Worm (Caenorhabditis elegans) whole organism, young adult: ENCODE measurements around the gene C50H2.13.

Source experiments
- B0336.3 ChIP-seq: fragments of 200-800 bp; sonication (Bioruptor generic); IDR thresholded peaks from 2 replicates; pipeline ENCODE4 v1.3.6; 2022; ENCODE audit warnings: missing genetic modification characterization, missing compliant biosample characterization
- F23B12.7 ChIP-seq: sonication (generic microtip); optimal IDR thresholded peaks from 2 replicates; lab custom pipeline; 2017; ENCODE audit warnings: missing genetic modification characterization, mild to moderate bottlenecking, missing compliant biosample characterization, antibody characterized with exemption, moderate library complexity; ENCODE audit not compliant: insufficient read depth
- F39B2.1 ChIP-seq: fragments of 200-800 bp; sonication (Bioruptor generic); IDR thresholded peaks from 2 replicates; pipeline ENCODE4 v1.3.6; 2022; ENCODE audit warnings: missing genetic modification reagents, missing genetic modification characterization, missing compliant biosample characterization
- F57C9.4 ChIP-seq: sonication (generic microtip); optimal IDR thresholded peaks from 2 replicates; lab custom pipeline; 2017; ENCODE audit warnings: mild to moderate bottlenecking, missing genetic modification characterization, missing compliant biosample characterization
- K11D2.4 ChIP-seq: fragments of 200-800 bp; sonication (Bioruptor generic); IDR thresholded peaks from 2 replicates; pipeline ENCODE4 v1.3.6; 2022; ENCODE audit warnings: missing genetic modification reagents, missing genetic modification characterization, missing compliant biosample characterization
- Y95B8A.8 ChIP-seq: fragments of 200-800 bp; sonication (Bioruptor generic); IDR thresholded peaks from 2 replicates; pipeline ENCODE4 v1.3.6; 2022; ENCODE audit warnings: missing genetic modification reagents, missing genetic modification characterization, missing compliant biosample characterization
- ZK185.1 ChIP-seq: sonication (generic microtip); optimal IDR thresholded peaks from 2 replicates; lab custom pipeline; 2016; ENCODE audit warnings: mild to moderate bottlenecking, missing genetic modification characterization, missing compliant biosample characterization; ENCODE audit not compliant: poor library complexity, severe bottlenecking
- attf-6 ChIP-seq: fragments of 200-800 bp; sonication (Bioruptor generic); IDR thresholded peaks from 2 replicates; pipeline ENCODE4 v1.3.6; 2022; ENCODE audit warnings: missing genetic modification reagents, missing genetic modification characterization, missing compliant biosample characterization
- bed-2 ChIP-seq: fragments of 200-800 bp; sonication (Bioruptor generic); IDR thresholded peaks from 2 replicates; pipeline ENCODE4 v1.3.6; 2022; ENCODE audit warnings: missing genetic modification reagents, missing genetic modification characterization, missing compliant biosample characterization
- cebp-2 ChIP-seq: fragments of 200-800 bp; sonication (Bioruptor generic); IDR thresholded peaks from 2 replicates; pipeline ENCODE4 v1.3.6; 2022; ENCODE audit warnings: missing genetic modification characterization, missing compliant biosample characterization
- dpl-1 ChIP-seq: fragments of 150-350 bp; optimal IDR thresholded peaks from 2 replicates; lab custom pipeline; 2014; ENCODE audit warnings: missing biosample characterization, missing genetic modification reagents, missing genetic modification characterization
- efl-1 ChIP-seq: fragments of 150-350 bp; optimal IDR thresholded peaks from 2 replicates; lab custom pipeline; 2014; ENCODE audit warnings: missing biosample characterization, missing genetic modification reagents, missing genetic modification characterization
- egl-18 ChIP-seq: fragments of 200-800 bp; sonication (Bioruptor generic); IDR thresholded peaks from 2 replicates; pipeline ENCODE4 v1.3.6; 2022; ENCODE audit warnings: missing genetic modification reagents, missing genetic modification characterization, missing compliant biosample characterization
- ekl-4 ChIP-seq: fragments of 200-800 bp; sonication (Bioruptor generic); IDR thresholded peaks from 2 replicates; pipeline ENCODE4 v1.3.6; 2022; ENCODE audit warnings: missing genetic modification reagents, missing genetic modification characterization, missing compliant biosample characterization
- hlh-12 ChIP-seq: sonication (generic microtip); optimal IDR thresholded peaks from 2 replicates; lab custom pipeline; 2016; ENCODE audit warnings: missing genetic modification characterization, missing compliant biosample characterization
- hmg-1.2 ChIP-seq: fragments of 200-800 bp; sonication (Bioruptor generic); IDR thresholded peaks from 2 replicates; pipeline ENCODE4 v1.3.6; 2022; ENCODE audit warnings: missing genetic modification reagents, missing genetic modification characterization, missing compliant biosample characterization
- hrde-1 ChIP-seq: sonication (generic microtip); optimal IDR thresholded peaks from 2 replicates; lab custom pipeline; 2016; ENCODE audit warnings: missing genetic modification characterization, mild to moderate bottlenecking, missing compliant biosample characterization, moderate library complexity, missing genotype, missing genetic modification reagents, borderline replicate concordance
- lag-1 ChIP-seq: fragments of 200-800 bp; sonication (Bioruptor generic); IDR thresholded peaks from 2 replicates; pipeline ENCODE4 v1.3.6; 2022; ENCODE audit warnings: missing genetic modification reagents, missing genetic modification characterization, missing compliant biosample characterization
- let-607 ChIP-seq, 2 experiments: fragments of 200-800 bp in 1 of 2; sonication (Bioruptor generic) in 1 of 2; sonication (generic microtip) in 1 of 2; optimal IDR thresholded peaks; 2 replicates each; lab custom pipeline; 2016 to 2018; ENCODE audit warnings: mild to moderate bottlenecking in 2 of 2, missing compliant biosample characterization in 2 of 2, missing genetic modification characterization in 2 of 2, moderate library complexity in 2 of 2, missing genotype in 1 of 2
- lin-35 ChIP-seq, 3 experiments: fragments of 150-350 bp in 2 of 3; sonication (generic microtip) in 1 of 3; optimal IDR thresholded peaks; 2 replicates each; lab custom pipeline; 2014 to 2018; ENCODE audit warnings: missing biosample characterization in 3 of 3, missing genetic modification characterization in 3 of 3, missing genetic modification reagents in 3 of 3
- lir-1 ChIP-seq: fragments of 200-800 bp; sonication (Bioruptor generic); conservative IDR thresholded peaks from 2 replicates; pipeline ENCODE4 v1.3.6; 2022; ENCODE audit warnings: missing genetic modification reagents, missing genetic modification characterization, missing compliant biosample characterization
- mel-28 ChIP-seq: sonication (generic microtip); optimal IDR thresholded peaks from 2 replicates; lab custom pipeline; 2016; ENCODE audit warnings: borderline replicate concordance, mild to moderate bottlenecking, missing genetic modification characterization, missing compliant biosample characterization
- mes-4 ChIP-seq: sonication (generic microtip); optimal IDR thresholded peaks from 2 replicates; lab custom pipeline; 2016; ENCODE audit warnings: missing genotype, missing genetic modification characterization, missing compliant biosample characterization
- nhr-179 ChIP-seq: sonication (generic microtip); optimal IDR thresholded peaks from 2 replicates; lab custom pipeline; 2016; ENCODE audit warnings: mild to moderate bottlenecking, missing genetic modification characterization, missing compliant biosample characterization
- nhr-27 ChIP-seq: fragments of 200-800 bp; sonication (Bioruptor generic); optimal IDR thresholded peaks from 2 replicates; lab custom pipeline; 2018; ENCODE audit warnings: mild to moderate bottlenecking, missing genetic modification characterization, moderate library complexity, missing compliant biosample characterization
- rcor-1 ChIP-seq: fragments of 200-800 bp; sonication (Bioruptor generic); IDR thresholded peaks from 2 replicates; pipeline ENCODE4 v1.3.6; 2022; ENCODE audit warnings: missing genetic modification reagents, missing genetic modification characterization, missing compliant biosample characterization
- rec-8 ChIP-seq, 2 experiments: sonication (generic microtip); optimal IDR thresholded peaks; 2 replicates each; lab custom pipeline; 2016; ENCODE audit warnings: mild to moderate bottlenecking in 2 of 2, missing genetic modification characterization in 2 of 2, missing genetic modification reagents in 2 of 2, missing genotype in 2 of 2, missing biosample characterization in 1 of 2, missing compliant biosample characterization in 1 of 2, moderate library complexity in 1 of 2
- rpc-1 ChIP-seq, 2 experiments: fragments of 150-350 bp in 1 of 2; sonication (generic microtip) in 1 of 2; optimal IDR thresholded peaks; 2 replicates each; lab custom pipeline; 2014 to 2018; ENCODE audit warnings: missing biosample characterization in 1 of 2, missing genetic modification characterization in 1 of 2, missing genetic modification reagents in 1 of 2, missing genotype in 1 of 2
- snpc-1.3 ChIP-seq: sonication (generic microtip); optimal IDR thresholded peaks from 2 replicates; lab custom pipeline; 2017; ENCODE audit warnings: missing genetic modification characterization, mild to moderate bottlenecking, missing compliant biosample characterization, antibody characterized with exemption, moderate library complexity, missing genotype, missing genetic modification reagents; ENCODE audit not compliant: insufficient read depth
- snpc-3.4 ChIP-seq: sonication (generic microtip); optimal IDR thresholded peaks from 2 replicates; lab custom pipeline; 2017; ENCODE audit warnings: missing genetic modification characterization, mild to moderate bottlenecking, missing compliant biosample characterization, antibody characterized with exemption, moderate library complexity, missing genotype, missing genetic modification reagents
- snpc-4 ChIP-seq, 5 experiments: fragments of 150-350 bp in 1 of 5; sonication (generic microtip) in 4 of 5; optimal IDR thresholded peaks; 2 replicates each; lab custom pipeline; 2014 to 2018; ENCODE audit warnings: missing genetic modification characterization in 5 of 5, missing biosample characterization in 3 of 5, antibody characterized with exemption in 2 of 5, mild to moderate bottlenecking in 2 of 5, missing compliant biosample characterization in 2 of 5, missing genotype in 2 of 5, moderate library complexity in 2 of 5, missing genetic modification reagents in 1 of 5
- unc-130 ChIP-seq: sonication (generic microtip); optimal IDR thresholded peaks from 2 replicates; lab custom pipeline; 2016; ENCODE audit warnings: missing genetic modification reagents, missing genetic modification characterization, missing compliant biosample characterization
- zim-3 ChIP-seq: sonication (generic microtip); optimal IDR thresholded peaks from 2 replicates; lab custom pipeline; 2017; ENCODE audit warnings: mild to moderate bottlenecking, missing genetic modification characterization, moderate library complexity, missing compliant biosample characterization
- ztf-28 ChIP-seq: fragments of 200-800 bp; sonication (Bioruptor generic); IDR thresholded peaks from 2 replicates; pipeline ENCODE4 v1.3.6; 2022; ENCODE audit warnings: missing genetic modification reagents, missing genetic modification characterization, missing compliant biosample characterization
- ztf-6 ChIP-seq: fragments of 200-800 bp; sonication (Bioruptor generic); IDR thresholded peaks from 2 replicates; pipeline ENCODE4 v1.3.6; 2022; ENCODE audit warnings: missing genetic modification reagents, missing genetic modification characterization, missing compliant biosample characterization

C50H2.13 gene

ce11 chrV:9926240-9926639 is at the start of gene C50H2.13:
Gene C50H2.13, plus strand, starts transcription at chrV:9926540.
- TF ChIP-seq K11D2.4 (GFP tag; lab: Robert Waterston, UW) (no peak), zim-3 (tag; lab: Kevin White, UChicago) (no peak), attf-6 (no peak), F39B2.1 (GFP tag; lab: Robert Waterston, UW) (no peak), hrde-1 (no peak), bed-2 (GFP tag; lab: Robert Waterston, UW) (no peak), nhr-179 (tag; lab: Kevin White, UChicago) (no peak), cebp-2 (GFP tag; lab: Robert Waterston, UW) (no peak), ztf-6 (GFP tag; lab: Robert Waterston, UW) (no peak), efl-1 (no peak), ztf-28 (GFP tag; lab: Robert Waterston, UW) (no peak)

- TF ChIP-seq snpc-3.4 (tag; lab: Kevin White, UChicago) = no peak
- no peak for TF ChIP-seq lin-35 (GFP tag; optimal IDR thresholded peaks at IDR 0.05; lab: Kevin White, UChicago)
- TF ChIP-seq let-607 (tag; optimal IDR thresholded peaks at IDR 0.05; lab: Kevin White, UChicago) = no peak
- TF ChIP-seq efl-1 = no peak
- TF ChIP-seq unc-130 (GFP tag; lab: Kevin White, UChicago) = no peak
- TF ChIP-seq hlh-12 (tag; lab: Kevin White, UChicago) = no peak
- no peak for TF ChIP-seq egl-18 (GFP tag; lab: Robert Waterston, UW)
- TF ChIP-seq lir-1 (GFP tag; lab: Robert Waterston, UW) = no peak
- TF ChIP-seq rec-8 (tag; optimal IDR thresholded peaks at IDR 0.05; lab: Kevin White, UChicago) = no peak
- TF ChIP-seq snpc-4 (GFP tag; optimal IDR thresholded peaks at IDR 0.05; lab: Kevin White, UChicago) = no peak
- no peak for TF ChIP-seq snpc-4 (tag; optimal IDR thresholded peaks at IDR 0.05; lab: Kevin White, UChicago)
- no peak for TF ChIP-seq lag-1 (GFP tag; lab: Robert Waterston, UW)
- TF ChIP-seq B0336.3 = no peak
- no peak for TF ChIP-seq ekl-4 (GFP tag; lab: Robert Waterston, UW)
These were observed 46.9 kb upstream of the C50H2.13 start, which contains the start of gene srab-26 for ce11 chrV:9879404-9879803. Gene srab-26, minus strand, starts transcription at chrV:9879504.

ce11 chrV:9879867-9880266 is 46.5 kb upstream of the C50H2.13 start, which contains the start of gene sdz-31:
Gene sdz-31, plus strand, starts transcription at chrV:9880167.
- no peak for TF ChIP-seq F23B12.7 (tag; lab: Kevin White, UChicago)
- TF ChIP-seq hmg-1.2 = no peak
- TF ChIP-seq lag-1 (GFP tag; lab: Robert Waterston, UW) = no peak
- no peak for TF ChIP-seq F57C9.4 (tag; lab: Kevin White, UChicago)
- no peak for TF ChIP-seq mel-28 (tag; lab: Kevin White, UChicago)
- TF ChIP-seq rpc-1 (optimal IDR thresholded peaks at IDR 0.05; lab: Kevin White, UChicago) = no peak
- TF ChIP-seq rpc-1 (tag; optimal IDR thresholded peaks at IDR 0.05; lab: Kevin White, UChicago) = no peak
- TF ChIP-seq snpc-1.3 = no peak
- TF ChIP-seq nhr-27 (tag; lab: Kevin White, UChicago) = no peak
- no peak for TF ChIP-seq mes-4 (tag; lab: Kevin White, UChicago)
- no peak for TF ChIP-seq F39B2.1 (GFP tag; lab: Robert Waterston, UW)
- no peak for TF ChIP-seq ZK185.1 (tag; lab: Kevin White, UChicago)
- no peak for TF ChIP-seq rcor-1 (GFP tag; lab: Robert Waterston, UW)
- no peak for TF ChIP-seq Y95B8A.8 (GFP tag; lab: Robert Waterston, UW)
- TF ChIP-seq dpl-1 (GFP tag; lab: Kevin White, UChicago) = no peak
- no peak for TF ChIP-seq cebp-2 (GFP tag; lab: Robert Waterston, UW)
- TF ChIP-seq, all 124 proteins: peak for 0
